Worm (Caenorhabditis elegans) whole organism, L4 larva: Measurements from ENCODE around the gene copg-1.

Experiments
- Y105C5A.15 ChIP-seq: fragments of 200-800 bp; sonication (Bioruptor generic); IDR thresholded peaks from 2 replicates; pipeline ENCODE4 v1.3.6; 2022; ENCODE audit warnings: missing genetic modification characterization, missing compliant biosample characterization
- aly-2 ChIP-seq: sonication (generic microtip); optimal IDR thresholded peaks from 2 replicates; lab custom pipeline; 2018; ENCODE audit warnings: missing biosample characterization, missing genetic modification characterization
- ama-1 ChIP-seq: fragments of 150-350 bp; optimal IDR thresholded peaks from 2 replicates; lab custom pipeline; 2014; ENCODE audit warnings: inconsistent platforms, mixed read lengths
- dve-1 ChIP-seq: sonication (generic microtip); optimal IDR thresholded peaks from 2 replicates; lab custom pipeline; 2017; ENCODE audit warnings: antibody characterized with exemption, mild to moderate bottlenecking, missing genetic modification characterization, missing compliant biosample characterization; ENCODE audit not compliant: insufficient read depth
- hlh-11 ChIP-seq: fragments of 200-800 bp; sonication (Bioruptor generic); optimal IDR thresholded peaks from 2 replicates; lab custom pipeline; 2018; ENCODE audit warnings: mild to moderate bottlenecking, missing genetic modification characterization, missing compliant biosample characterization
- lin-15B ChIP-seq: fragments of 150-350 bp; sonication (generic microtip); optimal IDR thresholded peaks from 3 replicates; lab custom pipeline; 2014; ENCODE audit warnings: missing biosample characterization, missing genetic modification characterization
- lin-38 ChIP-seq: fragments of 200-800 bp; sonication (Bioruptor generic); IDR thresholded peaks from 2 replicates; pipeline ENCODE4 v1.3.6; 2022; ENCODE audit warnings: missing genetic modification reagents, missing genetic modification characterization, missing compliant biosample characterization
- lsy-2 ChIP-seq, 2 experiments: fragments of 150-350 bp in 1 of 2; sonication (generic microtip) in 1 of 2; optimal IDR thresholded peaks; 2 replicates each; lab custom pipeline; 2014 to 2017; ENCODE audit warnings: missing biosample characterization in 2 of 2, missing genetic modification characterization in 2 of 2
- nhr-237 ChIP-seq: sonication (generic microtip); optimal IDR thresholded peaks from 2 replicates; lab custom pipeline; 2017; ENCODE audit warnings: missing biosample characterization, missing genetic modification characterization
- nhr-28 ChIP-seq: fragments of 150-350 bp; optimal IDR thresholded peaks from 2 replicates; lab custom pipeline; 2014; ENCODE audit warnings: missing biosample characterization, missing genetic modification characterization
- nhr-6 ChIP-seq: fragments of 150-350 bp; optimal IDR thresholded peaks from 2 replicates; lab custom pipeline; 2014; ENCODE audit warnings: missing biosample characterization, missing genetic modification characterization
- spr-3 ChIP-seq: fragments of 200-800 bp; sonication (Bioruptor generic); optimal IDR thresholded peaks from 2 replicates; lab custom pipeline; 2018; ENCODE audit warnings: mild to moderate bottlenecking, missing genetic modification characterization, missing compliant biosample characterization
- unc-130 ChIP-seq: sonication (generic microtip); optimal IDR thresholded peaks from 2 replicates; lab custom pipeline; 2016; ENCODE audit warnings: missing genetic modification reagents, missing genetic modification characterization, missing compliant biosample characterization
- zag-1 ChIP-seq: fragments of 150-350 bp; optimal IDR thresholded peaks from 2 replicates; lab custom pipeline; 2014; ENCODE audit warnings: missing biosample characterization, missing genetic modification characterization

- TF ChIP-seq zag-1, result no peak
- TF ChIP-seq lin-15B, result no peak
- TF ChIP-seq nhr-237, result no peak
- no peak for TF ChIP-seq dve-1 (tag; lab: Kevin White, UChicago)
- TF ChIP-seq ama-1, result no peak
- no peak for TF ChIP-seq Y105C5A.15
- no peak for TF ChIP-seq aly-2
- TF ChIP-seq hlh-11 (tag; lab: Kevin White, UChicago), result no peak
- no peak for TF ChIP-seq lin-38 (GFP tag; lab: Robert Waterston, UW)
- TF ChIP-seq unc-130 (GFP tag; lab: Kevin White, UChicago), result no peak
- TF ChIP-seq spr-3 (GFP tag; lab: Kevin White, UChicago), result no peak
- TF ChIP-seq lsy-2 (tag; optimal IDR thresholded peaks at IDR 0.05; lab: Kevin White, UChicago), result no peak
- no peak for TF ChIP-seq nhr-28 (tag; lab: Kevin White, UChicago)
- TF ChIP-seq nhr-6 (tag; lab: Kevin White, UChicago), result no peak
Measured at ce11 chrIV:10170808-10171207, 19.1 kb downstream of the copg-1 start.
